Fruit fly (Drosophila melanogaster): ENCODE measurements around the gene Nufip.

Nufip gene

DNA sequence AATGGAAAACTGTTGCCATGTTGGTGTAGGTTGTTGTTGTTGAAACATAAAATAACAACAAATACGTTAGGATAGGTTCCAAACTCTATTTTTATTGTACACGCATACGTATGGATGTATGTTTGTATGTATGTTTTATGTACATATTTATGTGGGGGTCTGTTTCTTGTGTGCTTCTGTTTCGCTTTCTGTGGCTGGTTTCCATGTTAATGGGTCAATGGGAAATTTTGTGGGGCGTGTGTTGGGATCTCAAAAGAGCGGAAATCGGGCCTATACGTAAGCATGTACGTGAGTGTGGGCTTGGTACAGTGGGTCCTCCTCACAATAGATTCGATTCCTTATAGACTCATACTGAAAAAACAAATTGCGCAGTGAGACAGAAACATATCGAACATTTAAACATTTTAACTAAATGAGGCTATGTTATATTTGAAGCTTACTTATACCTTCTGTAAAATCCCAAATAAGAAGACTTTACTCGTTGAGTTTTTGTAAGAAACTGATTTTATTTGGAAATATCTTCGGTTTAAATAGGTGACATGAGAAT, 23.9 kb upstream of the Nufip start (continued):
- TF ChIP-seq kni (GFP tag; optimal IDR thresholded peaks at IDR 0.05) (peak; percentile 32), CG17829 (tag; optimal IDR thresholded peaks at IDR 0.05) (no peak), tx (GFP tag; optimal IDR thresholded peaks at IDR 0.05) (no peak), CG32767 (GFP tag; IDR thresholded peaks at IDR 0.05) (no peak), abd-A (tag; optimal IDR thresholded peaks at IDR 0.05) (peak; percentile 75), Ptx1 (GFP tag; IDR thresholded peaks at IDR 0.05) (0 out of 2 replicates have a peak, but pooled peaks have one; percentile 4), CG16813 (GFP tag; IDR thresholded peaks at IDR 0.05; ENCODE audit: partially characterized antibody) (no peak), CG32772 (GFP tag; IDR thresholded peaks at IDR 0.05) (no peak), sug (tag; optimal IDR thresholded peaks at IDR 0.05) (peak; percentile 18), ttk (GFP tag; IDR thresholded peaks at IDR 0.05) (peak; percentile 7; the same call in 1 of the 2 replicates), CG31365 (tag; optimal IDR thresholded peaks at IDR 0.05) (no peak), jigr1 (GFP tag; IDR thresholded peaks at IDR 0.05) (no peak), row (GFP tag; IDR thresholded peaks at IDR 0.05) (0 out of 3 replicates have a peak, but pooled peaks have one; percentile 15), ATbp (GFP tag; optimal IDR thresholded peaks at IDR 0.05) (peak; percentile 45), CG11723 (GFP tag; optimal IDR thresholded peaks at IDR 0.05) (peak; percentile 7), CG8290 (GFP tag; optimal IDR thresholded peaks at IDR 0.05) (no peak), CG8290 (tag; optimal IDR thresholded peaks at IDR 0.05) (peak in 1 of 2 experiments; percentile 51), CG6813 (GFP tag; optimal IDR thresholded peaks at IDR 0.05) (peak; percentile 39), CG3726 (GFP tag; IDR thresholded peaks at IDR 0.05) (no peak), CG10431 (GFP tag; optimal IDR thresholded peaks at IDR 0.05) (no peak), CG32532 (GFP tag; IDR thresholded peaks at IDR 0.05) (no peak), Scr (GFP tag; IDR thresholded peaks at IDR 0.05; ENCODE audit: partially characterized antibody) (no peak), slbo (GFP tag; IDR thresholded peaks at IDR 0.05) (0 out of 2 replicates have a peak, but pooled peaks have one; percentile 11), Neu2 (GFP tag; optimal IDR thresholded peaks at IDR 0.05; ENCODE audit: borderline replicate concordance) (no peak), sob (GFP tag; IDR thresholded peaks at IDR 0.05) (no peak), nerfin-2 (GFP tag; IDR thresholded peaks at IDR 0.05; ENCODE audit: partially characterized antibody) (no peak), CG8359 (GFP tag; optimal IDR thresholded peaks at IDR 0.05; ENCODE audit: borderline replicate concordance) (no peak), CG4854 (GFP tag; optimal IDR thresholded peaks at IDR 0.05) (no peak), ro (GFP tag; IDR thresholded peaks at IDR 0.05) (no peak), twi (tag; optimal IDR thresholded peaks at IDR 0.05) (no peak), CG13624 (GFP tag; optimal IDR thresholded peaks at IDR 0.05) (no peak), eyg (GFP tag; optimal IDR thresholded peaks at IDR 0.05) (no peak), Adf1 (GFP tag; IDR thresholded peaks at IDR 0.05) (no peak), HLH3B (GFP tag; IDR thresholded peaks at IDR 0.05) (0 out of 2 replicates have a peak, but pooled peaks have one; percentile 5), maf-S (GFP tag; optimal IDR thresholded peaks at IDR 0.05) (no peak), Kr (GFP tag; optimal IDR thresholded peaks at IDR 0.05) (no peak), CG11247 (GFP tag; IDR thresholded peaks at IDR 0.05) (peak; percentile 27; the same call in 1 of the 2 replicates), luna (GFP tag; optimal IDR thresholded peaks at IDR 0.05) (no peak), CG15514 (GFP tag; optimal IDR thresholded peaks at IDR 0.05) (peak; percentile 4), CG17912 (GFP tag; optimal IDR thresholded peaks at IDR 0.05) (peak; percentile 3), so (GFP tag; IDR thresholded peaks at IDR 0.05) (0 out of 3 replicates have a peak, but pooled peaks have one; percentile 49), bcd (GFP tag; optimal IDR thresholded peaks at IDR 0.05) (no peak), gsb-n (tag; optimal IDR thresholded peaks at IDR 0.05) (no peak), fu2 (GFP tag; optimal IDR thresholded peaks at IDR 0.05) (no peak), caup (GFP tag; optimal IDR thresholded peaks at IDR 0.05; ENCODE audit: severe bottlenecking) (no peak), aop (GFP tag; IDR thresholded peaks at IDR 0.05) (no peak), ase (GFP tag; IDR thresholded peaks at IDR 0.05) (peak; percentile 15; the same call in 1 of the 3 replicates), NFAT (GFP tag; IDR thresholded peaks at IDR 0.05) (0 out of 2 replicates have a peak, but pooled peaks have one; percentile 20), CG1647 (GFP tag; optimal IDR thresholded peaks at IDR 0.05) (no peak), gro (GFP tag; optimal IDR thresholded peaks at IDR 0.05) (no peak), pb (GFP tag; optimal IDR thresholded peaks at IDR 0.05) (no peak)

All from whole organism, embryonic.